Fruit fly (Drosophila melanogaster): ENCODE results near the gene sws.

The sws gene

dm6 chrX:7959512-7959911 is 8.5 kb downstream of the sws start:
- TF ChIP-seq ovo (GFP tag; optimal IDR thresholded peaks at IDR 0.05) (peak; percentile 70), CG11617 (GFP tag; optimal IDR thresholded peaks at IDR 0.05) (no peak)

- no peak for TF ChIP-seq bab1 (GFP tag; optimal IDR thresholded peaks at IDR 0.05)
- peak; percentile 70 for TF ChIP-seq Mnt (GFP tag; optimal IDR thresholded peaks at IDR 0.05)
- TF ChIP-seq cic (GFP tag; optimal IDR thresholded peaks at IDR 0.05) = no peak
Observed at dm6 chrX:7959025-7959424, 9.0 kb downstream of the sws start.

- TF ChIP-seq Hr96 (GFP tag; optimal IDR thresholded peaks at IDR 0.05) = no peak
- TF ChIP-seq ovo (GFP tag; optimal IDR thresholded peaks at IDR 0.05) = no peak
- no peak for TF ChIP-seq CG11617 (GFP tag; optimal IDR thresholded peaks at IDR 0.05)
- TF ChIP-seq Clk (GFP tag; optimal IDR thresholded peaks at IDR 0.05) = no peak
- no peak for TF ChIP-seq CG5204 (GFP tag; optimal IDR thresholded peaks at IDR 0.05)
- TF ChIP-seq tj (GFP tag; optimal IDR thresholded peaks at IDR 0.05) = no peak
Observed at dm6 chrX:7955890-7956289, 12.1 kb downstream of the sws start, which contains the start of the genes CG15332 and CG15330. Gene CG15332 (minus strand): TSS chrX:7955990. Gene CG15330 (plus strand): TSS chrX:7956064.

- TF ChIP-seq CG11617 (GFP tag; optimal IDR thresholded peaks at IDR 0.05) = peak; percentile 27
- TF ChIP-seq CG7045 (GFP tag; optimal IDR thresholded peaks at IDR 0.05) = no peak
- TF ChIP-seq CG14711 (tag; optimal IDR thresholded peaks at IDR 0.05) = peak; percentile 6
- no peak for TF ChIP-seq CG1620 (GFP tag; optimal IDR thresholded peaks at IDR 0.05)
- TF ChIP-seq ovo (GFP tag; optimal IDR thresholded peaks at IDR 0.05) = peak; percentile 6
- no peak for TF ChIP-seq Clk (GFP tag; optimal IDR thresholded peaks at IDR 0.05)
- no peak for TF ChIP-seq CG7101 (tag; optimal IDR thresholded peaks at IDR 0.05)
- no peak for TF ChIP-seq kay (GFP tag; ENCODE audit: borderline replicate concordance)
- no peak for TF ChIP-seq toe (GFP tag; optimal IDR thresholded peaks at IDR 0.05)
- TF ChIP-seq Crg-1 (GFP tag; optimal IDR thresholded peaks at IDR 0.05) = no peak
- no peak for TF ChIP-seq CG12768 (GFP tag; optimal IDR thresholded peaks at IDR 0.05)
- no peak for TF ChIP-seq CG5204 (GFP tag; optimal IDR thresholded peaks at IDR 0.05)
- TF ChIP-seq Hr96 (GFP tag; optimal IDR thresholded peaks at IDR 0.05) = no peak
- TF ChIP-seq CG33017 (tag; optimal IDR thresholded peaks at IDR 0.05) = no peak
- peak; percentile 16 for TF ChIP-seq Mnt (GFP tag; optimal IDR thresholded peaks at IDR 0.05)
- TF ChIP-seq cnc (optimal IDR thresholded peaks at IDR 0.05) = no peak
- TF ChIP-seq cic (GFP tag; optimal IDR thresholded peaks at IDR 0.05) = no peak
- peak; percentile 95 for TF ChIP-seq tj (GFP tag; optimal IDR thresholded peaks at IDR 0.05)
- peak; percentile 91 for TF ChIP-seq pad (GFP tag; optimal IDR thresholded peaks at IDR 0.05)
- TF ChIP-seq bab1 (GFP tag; optimal IDR thresholded peaks at IDR 0.05) = peak; percentile 76
Observed at dm6 chrX:7946858-7947313, 21.1 kb downstream of the sws start, which contains the start of gene orion. Gene orion (minus strand): TSS chrX:7946908.

- no peak for TF ChIP-seq CG5204 (GFP tag; optimal IDR thresholded peaks at IDR 0.05)
- no peak for TF ChIP-seq Mnt (GFP tag; optimal IDR thresholded peaks at IDR 0.05)
- TF ChIP-seq CG12768 (GFP tag; optimal IDR thresholded peaks at IDR 0.05) = no peak
- no peak for TF ChIP-seq kay (GFP tag; ENCODE audit: borderline replicate concordance)
- no peak for TF ChIP-seq CG1620 (GFP tag; optimal IDR thresholded peaks at IDR 0.05)
- TF ChIP-seq tj (GFP tag; optimal IDR thresholded peaks at IDR 0.05) = peak; percentile 100
- TF ChIP-seq cic (GFP tag; optimal IDR thresholded peaks at IDR 0.05) = peak; percentile 73
- no peak for TF ChIP-seq CG33017 (tag; optimal IDR thresholded peaks at IDR 0.05)
- peak; percentile 24 for TF ChIP-seq toe (GFP tag; optimal IDR thresholded peaks at IDR 0.05)
- TF ChIP-seq Clk (GFP tag; optimal IDR thresholded peaks at IDR 0.05) = no peak
- TF ChIP-seq CG7101 (tag; optimal IDR thresholded peaks at IDR 0.05) = peak; percentile 37
- TF ChIP-seq CG7045 (GFP tag; optimal IDR thresholded peaks at IDR 0.05) = peak; percentile 33
- peak; percentile 53 for TF ChIP-seq CG14711 (tag; optimal IDR thresholded peaks at IDR 0.05)
- no peak for TF ChIP-seq Hr96 (GFP tag; optimal IDR thresholded peaks at IDR 0.05)
- TF ChIP-seq CG11617 (GFP tag; optimal IDR thresholded peaks at IDR 0.05) = peak; percentile 15
- TF ChIP-seq pad (GFP tag; optimal IDR thresholded peaks at IDR 0.05) = peak; percentile 61
- TF ChIP-seq bab1 (GFP tag; optimal IDR thresholded peaks at IDR 0.05) = peak; percentile 72
- peak; percentile 95 for TF ChIP-seq ovo (GFP tag; optimal IDR thresholded peaks at IDR 0.05)
- no peak for TF ChIP-seq Crg-1 (GFP tag; optimal IDR thresholded peaks at IDR 0.05)
- no peak for TF ChIP-seq cnc (optimal IDR thresholded peaks at IDR 0.05)
Observed at dm6 chrX:7944772-7945722, 23.0 kb downstream of the sws start.

dm6 chrX:7944151-7944713 is 23.8 kb downstream of the sws start:
- TF ChIP-seq CG11617 (GFP tag; optimal IDR thresholded peaks at IDR 0.05) (no peak), cic (GFP tag; optimal IDR thresholded peaks at IDR 0.05) (no peak), pad (GFP tag; optimal IDR thresholded peaks at IDR 0.05) (no peak), CG1620 (GFP tag; optimal IDR thresholded peaks at IDR 0.05) (no peak), CG33017 (tag; optimal IDR thresholded peaks at IDR 0.05) (no peak), ovo (GFP tag; optimal IDR thresholded peaks at IDR 0.05) (no peak), Crg-1 (GFP tag; optimal IDR thresholded peaks at IDR 0.05) (no peak), toe (GFP tag; optimal IDR thresholded peaks at IDR 0.05) (no peak), bab1 (GFP tag; optimal IDR thresholded peaks at IDR 0.05) (no peak), cnc (optimal IDR thresholded peaks at IDR 0.05) (no peak), tj (GFP tag; optimal IDR thresholded peaks at IDR 0.05) (no peak), Clk (GFP tag; optimal IDR thresholded peaks at IDR 0.05) (no peak), Mnt (GFP tag; optimal IDR thresholded peaks at IDR 0.05) (no peak), CG12768 (GFP tag; optimal IDR thresholded peaks at IDR 0.05) (no peak), CG7101 (tag; optimal IDR thresholded peaks at IDR 0.05) (no peak), Hr96 (GFP tag; optimal IDR thresholded peaks at IDR 0.05) (no peak), CG7045 (GFP tag; optimal IDR thresholded peaks at IDR 0.05) (no peak), CG14711 (tag; optimal IDR thresholded peaks at IDR 0.05) (no peak)
